Fruit fly (Drosophila melanogaster): ENCODE measurements around the gene Fer1.

DNA sequence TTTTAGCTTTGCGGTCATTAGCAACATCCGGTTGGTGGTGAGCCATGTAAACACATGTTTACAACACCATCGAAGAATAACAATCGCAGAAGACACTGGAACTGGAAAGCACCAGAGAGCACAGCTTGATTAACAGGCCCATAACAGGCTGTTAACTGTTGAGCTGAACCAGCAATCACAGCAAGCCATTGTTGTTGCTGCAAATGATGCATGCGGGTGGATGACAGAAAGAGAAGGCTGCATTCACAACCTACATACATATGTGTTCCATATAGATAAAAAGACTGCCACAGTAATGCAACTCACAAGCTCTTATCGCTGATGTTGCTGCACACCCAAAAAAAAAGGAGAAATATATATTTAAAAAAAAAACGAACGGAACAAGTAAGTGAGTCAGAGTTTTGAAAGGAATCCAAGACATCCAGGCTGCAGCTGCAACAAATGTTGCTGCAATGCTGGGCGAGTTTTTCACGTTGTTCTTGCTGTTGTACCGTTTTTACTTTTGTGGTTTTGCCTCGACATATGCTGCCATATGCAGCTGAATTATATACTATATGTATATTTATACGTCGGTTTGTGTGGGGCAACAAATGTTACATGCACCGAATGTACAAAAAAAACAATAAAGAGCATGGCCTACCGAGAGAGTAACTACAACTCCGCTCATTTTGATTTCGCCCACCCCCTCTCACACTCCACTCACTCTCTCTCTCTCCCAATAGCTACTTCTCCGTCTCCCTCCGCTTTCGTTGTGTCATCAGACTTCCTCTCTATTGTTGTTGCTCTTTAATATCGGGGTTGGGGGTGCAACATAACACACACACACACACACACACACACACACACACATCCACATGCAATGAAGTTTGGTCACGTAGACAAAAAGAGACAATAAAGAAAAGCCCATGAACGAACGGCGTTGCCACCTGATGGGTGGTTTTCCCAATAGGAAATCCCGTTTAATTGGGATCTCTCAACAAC, 32.9 kb upstream of the Fer1 start:
- no peak for TF ChIP-seq sisA (GFP tag; IDR thresholded peaks at IDR 0.05)
- TF ChIP-seq Doc3 (GFP tag; IDR thresholded peaks at IDR 0.05; ENCODE audit: partially characterized antibody), result no peak
- TF ChIP-seq Xrp1 (GFP tag; IDR thresholded peaks at IDR 0.05), result no peak
- TF ChIP-seq Aef1 (GFP tag; IDR thresholded peaks at IDR 0.05), result no peak
- TF ChIP-seq CG11398 (GFP tag; optimal IDR thresholded peaks at IDR 0.05), result no peak
- no peak for TF ChIP-seq sc (optimal IDR thresholded peaks at IDR 0.05)
- TF ChIP-seq sc (GFP tag; optimal IDR thresholded peaks at IDR 0.05), result no peak
- TF ChIP-seq CG5245 (GFP tag; optimal IDR thresholded peaks at IDR 0.05), result no peak
- no peak for TF ChIP-seq CG14441 (GFP tag; IDR thresholded peaks at IDR 0.05)
- TF ChIP-seq Med (GFP tag), result peak; percentile 78
- TF ChIP-seq pan (optimal IDR thresholded peaks at IDR 0.05), result no peak
- peak in 1 of 2 experiments; percentile 21 for TF ChIP-seq pan (GFP tag; optimal IDR thresholded peaks at IDR 0.05 in 1 of 2, IDR thresholded peaks at IDR 0.05 in 1 of 2)
- no peak for TF ChIP-seq phol (tag; optimal IDR thresholded peaks at IDR 0.05)
- TF ChIP-seq CG15269 (tag; optimal IDR thresholded peaks at IDR 0.05), result no peak

Measured in whole organism, embryonic.